Fruit fly (Drosophila melanogaster): ENCODE measurements around the gene Gs1.

DNA sequence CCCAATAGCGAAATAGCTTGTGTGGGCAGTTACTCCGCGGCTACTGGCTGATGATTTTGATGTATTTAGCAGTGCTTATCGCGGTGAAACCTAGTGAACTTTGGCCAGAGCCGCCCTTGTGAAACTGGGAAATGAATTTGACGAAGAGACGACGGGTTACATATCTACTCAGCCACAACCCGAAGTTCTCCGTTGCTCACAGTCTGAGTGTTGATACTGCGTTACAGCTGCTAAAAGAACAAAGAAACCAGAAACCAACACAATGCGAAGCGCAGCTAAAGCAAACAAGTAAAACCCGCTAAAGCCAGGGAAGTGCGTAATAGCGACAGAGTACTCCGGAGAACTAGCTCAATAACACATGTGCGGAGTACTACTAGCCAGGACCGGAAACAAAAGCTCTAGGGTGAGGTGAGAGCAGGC is 3.6 kb upstream of the Gs1 start:
- TF ChIP-seq br (GFP tag; optimal IDR thresholded peaks at IDR 0.05) (peak; percentile 13), dsf (GFP tag; optimal IDR thresholded peaks at IDR 0.05; ENCODE audit: borderline replicate concordance) (no peak), Myc (optimal IDR thresholded peaks at IDR 0.05) (no peak), lola (GFP tag; optimal IDR thresholded peaks at IDR 0.05) (no peak), pan (optimal IDR thresholded peaks at IDR 0.05) (no peak), N (GFP tag; optimal IDR thresholded peaks at IDR 0.05) (no peak), Abd-B (GFP tag; optimal IDR thresholded peaks at IDR 0.05) (no peak), psq (GFP tag; optimal IDR thresholded peaks at IDR 0.05) (no peak), Vsx2 (GFP tag; optimal IDR thresholded peaks at IDR 0.05; ENCODE audit: partially characterized antibody) (no peak)

Data from whole organism, wandering third instar larva.